Worm (Caenorhabditis elegans): ENCODE data around the gene wago-5.

wago-5 gene

DNA sequence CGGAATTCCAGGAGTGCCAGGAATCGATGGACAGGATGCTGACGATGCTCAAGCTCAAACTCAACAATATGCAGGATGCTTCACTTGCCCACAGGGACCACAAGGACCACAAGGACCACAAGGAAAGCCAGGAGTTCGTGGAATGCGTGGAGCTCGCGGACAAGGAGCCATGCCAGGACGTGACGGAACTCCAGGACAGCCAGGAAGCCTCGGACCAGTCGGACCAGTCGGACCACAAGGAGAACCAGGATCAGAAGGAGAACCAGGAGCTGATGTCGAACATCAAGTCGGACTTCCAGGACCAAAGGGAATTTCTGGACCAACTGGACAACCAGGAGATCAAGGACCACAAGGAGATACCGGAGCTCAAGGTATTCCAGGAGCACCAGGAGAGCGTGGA, 16.1 kb upstream of the wago-5 start:
- TF ChIP-seq ctbp-1 (GFP tag; IDR thresholded peaks at IDR 0.05): no peak
- no peak for TF ChIP-seq ceh-32 (tag; optimal IDR thresholded peaks at IDR 0.05; ENCODE audit: poor library complexity)
- TF ChIP-seq set-16 (GFP tag; IDR thresholded peaks at IDR 0.05): peak; percentile 79

DNA sequence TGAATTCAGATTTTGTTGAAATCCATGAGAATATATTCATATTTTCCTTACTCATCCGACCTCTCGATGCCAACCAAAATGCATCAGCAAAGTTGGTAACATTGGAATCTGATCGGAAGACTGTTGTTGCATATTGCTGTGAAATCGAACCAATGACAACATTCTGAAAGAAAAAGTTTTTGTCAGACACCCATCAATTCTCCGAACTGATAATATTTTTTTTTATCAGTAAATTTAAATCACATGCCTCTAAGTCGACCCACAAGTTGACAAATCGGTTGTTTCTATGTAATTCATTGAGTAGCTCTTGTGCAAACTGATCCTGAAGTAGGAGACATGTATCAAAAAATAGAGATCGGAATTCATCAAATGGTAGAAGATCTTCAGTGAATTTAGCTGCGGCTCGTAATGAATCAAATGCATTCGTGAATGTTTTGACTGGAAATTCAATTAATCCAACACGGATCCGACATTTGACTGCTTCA, 14.7 kb upstream of the wago-5 start, which contains the start of gene col-74:
Gene col-74, plus strand, starts transcription at position 435 of the 485 bp plus-strand sequence.
- no peak for TF ChIP-seq lin-13 (GFP tag; optimal IDR thresholded peaks at IDR 0.05)
- no peak for TF ChIP-seq hlh-30 (tag; optimal IDR thresholded peaks at IDR 0.05; ENCODE audit: insufficient read depth)
- peak in 1 of 2 experiments; percentile 2 for TF ChIP-seq unc-62 (GFP tag; optimal IDR thresholded peaks at IDR 0.05 in 1 of 2)
- TF ChIP-seq unc-62 (tag; optimal IDR thresholded peaks at IDR 0.05): no peak
- peak; percentile 42 for TF ChIP-seq hlh-11 (tag; optimal IDR thresholded peaks at IDR 0.05)
- TF ChIP-seq ces-1 (GFP tag; optimal IDR thresholded peaks at IDR 0.05): no peak
- TF ChIP-seq dve-1 (tag; optimal IDR thresholded peaks at IDR 0.05; ENCODE audit: insufficient read depth): peak; percentile 56
- no peak for TF ChIP-seq daf-19 (GFP tag; conservative IDR thresholded peaks at IDR 0.05)
- TF ChIP-seq madf-9 (GFP tag; conservative IDR thresholded peaks at IDR 0.05): no peak
- TF ChIP-seq nhr-77 (tag; optimal IDR thresholded peaks at IDR 0.05): no peak
- TF ChIP-seq daf-16 (GFP tag; optimal IDR thresholded peaks at IDR 0.05): no peak
- peak; percentile 60 for TF ChIP-seq daf-16 (tag; optimal IDR thresholded peaks at IDR 0.05)
- peak; percentile 75 for TF ChIP-seq dmd-6 (GFP tag; IDR thresholded peaks at IDR 0.05)
- TF ChIP-seq T20F7.1 (GFP tag; optimal IDR thresholded peaks at IDR 0.05): no peak
- no peak for TF ChIP-seq ama-1 (optimal IDR thresholded peaks at IDR 0.05)
- TF ChIP-seq attf-4 (tag; optimal IDR thresholded peaks at IDR 0.05): no peak

DNA sequence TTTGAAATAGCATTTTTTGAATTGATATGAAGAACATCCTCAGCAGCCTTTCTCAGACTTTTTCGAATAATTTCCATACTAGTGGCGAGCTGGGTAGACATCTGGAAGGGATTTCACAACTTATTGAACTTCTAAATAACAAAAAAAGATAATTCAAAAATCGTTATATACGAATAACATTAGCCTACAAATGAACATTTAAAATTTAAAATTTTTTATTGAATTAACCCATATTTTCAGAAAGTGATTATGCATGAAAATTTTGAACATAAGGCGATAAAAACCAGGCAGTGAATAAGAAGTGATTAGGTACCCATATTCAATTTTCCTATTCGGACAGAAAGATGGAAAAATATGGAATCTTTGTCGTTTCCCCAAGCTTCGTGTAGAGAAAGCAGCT, 13.2 kb upstream of the wago-5 start, which contains the start of gene ZK1248.11:
Gene ZK1248.11, minus strand, starts transcription at position 101 of the 400 bp plus-strand sequence.
- TF ChIP-seq Y48G9A.11 (GFP tag; IDR thresholded peaks at IDR 0.05): no peak
- TF ChIP-seq gei-8 (GFP tag; optimal IDR thresholded peaks at IDR 0.05): no peak
- no peak for TF ChIP-seq madf-5 (GFP tag; IDR thresholded peaks at IDR 0.05)
- TF ChIP-seq F44E2.7 (GFP tag; IDR thresholded peaks at IDR 0.05): no peak
- TF ChIP-seq ceh-82 (tag; optimal IDR thresholded peaks at IDR 0.05): no peak
- no peak for TF ChIP-seq unc-62 (GFP tag; optimal IDR thresholded peaks at IDR 0.05 in 1 of 2)
- TF ChIP-seq unc-62 (tag; optimal IDR thresholded peaks at IDR 0.05): no peak

DNA sequence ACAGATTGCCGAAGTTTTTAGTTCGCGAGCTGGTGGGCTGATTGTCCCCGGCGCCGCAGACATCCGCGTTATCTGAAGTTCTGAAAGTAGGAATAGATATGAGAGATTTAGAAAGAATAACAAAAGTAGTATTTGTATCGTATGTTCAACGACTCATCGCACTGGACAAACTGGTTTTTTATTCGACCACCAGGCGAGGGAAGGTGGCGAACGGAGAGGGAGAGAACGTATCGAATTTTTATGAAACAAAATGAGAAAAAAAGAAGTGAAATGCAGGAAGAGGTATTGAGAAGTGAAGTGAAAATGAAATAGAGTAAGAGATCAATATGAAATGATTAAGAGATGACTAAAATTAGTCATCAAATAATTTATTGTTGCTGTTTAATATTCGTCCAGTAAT, 12.1 kb upstream of the wago-5 start, which contains the start of gene tbc-2:
Gene tbc-2, minus strand, starts transcription at position 80 of the 400 bp plus-strand sequence.
- no peak for TF ChIP-seq nhr-25 (tag; optimal IDR thresholded peaks at IDR 0.05; ENCODE audit: borderline replicate concordance, insufficient read depth)
- TF ChIP-seq F26F4.8 (GFP tag; conservative IDR thresholded peaks at IDR 0.05): no peak
- TF ChIP-seq D1046.2 (GFP tag; IDR thresholded peaks at IDR 0.05): no peak
- peak in 1 of 2 experiments; percentile 51 for TF ChIP-seq unc-62 (GFP tag; optimal IDR thresholded peaks at IDR 0.05 in 1 of 2)
- no peak for TF ChIP-seq unc-62 (tag; optimal IDR thresholded peaks at IDR 0.05)
- TF ChIP-seq nhr-28 (tag; optimal IDR thresholded peaks at IDR 0.05): peak; percentile 36
- TF ChIP-seq Y75B8A.6 (GFP tag; IDR thresholded peaks at IDR 0.05): no peak
- no peak for TF ChIP-seq Y105C5A.15 (GFP tag; IDR thresholded peaks at IDR 0.05)

DNA sequence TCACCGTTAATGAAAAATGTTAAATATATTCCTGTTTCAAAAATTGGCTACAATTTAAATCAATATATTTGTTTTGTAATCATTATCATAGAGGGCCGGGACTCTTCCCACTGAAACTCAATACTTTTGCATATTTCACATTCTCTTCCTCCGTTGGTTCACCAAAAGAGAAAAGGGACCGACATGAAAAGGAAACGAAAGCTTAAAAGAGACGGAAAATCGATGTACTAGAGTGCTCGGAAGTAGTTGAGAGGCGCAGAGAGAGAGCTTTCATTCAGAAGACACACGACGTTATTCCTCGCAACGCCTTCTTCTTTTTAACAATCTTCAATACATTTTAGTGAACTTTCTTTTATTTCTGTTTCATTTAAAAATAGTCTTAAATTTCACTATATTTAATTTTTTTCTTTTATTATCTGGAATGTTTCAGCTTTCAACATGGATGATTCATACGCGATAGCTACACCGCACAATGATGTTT, 5.0 kb upstream of the wago-5 start, which contains the start of gene ehs-1:
Gene ehs-1, plus strand, starts transcription at position 431 of the 481 bp plus-strand sequence.
- TF ChIP-seq ceh-20 (GFP tag; IDR thresholded peaks at IDR 0.05) (no peak), lsy-2 (tag; optimal IDR thresholded peaks at IDR 0.05) (peak in 1 of 2 experiments; percentile 19), unc-39 (tag; optimal IDR thresholded peaks at IDR 0.05) (no peak), ceh-44 (GFP tag; IDR thresholded peaks at IDR 0.05) (no peak), arid-1 (GFP tag; conservative IDR thresholded peaks at IDR 0.05) (no peak), ctbp-1 (GFP tag; IDR thresholded peaks at IDR 0.05) (0 out of 2 replicates have a peak, but pooled peaks have one; percentile 10), rbr-2 (tag; optimal IDR thresholded peaks at IDR 0.05) (no peak), lir-3 (tag; optimal IDR thresholded peaks at IDR 0.05) (no peak), hmg-1.1 (GFP tag; IDR thresholded peaks at IDR 0.05) (no peak), nhr-10 (tag; optimal IDR thresholded peaks at IDR 0.05) (no peak), F37D6.2 (tag; optimal IDR thresholded peaks at IDR 0.05) (no peak), ama-1 (optimal IDR thresholded peaks at IDR 0.05) (no peak), zfp-2 (tag; optimal IDR thresholded peaks at IDR 0.05) (no peak), hlh-30 (tag; optimal IDR thresholded peaks at IDR 0.05; ENCODE audit: insufficient read depth) (no peak), hlh-11 (tag; optimal IDR thresholded peaks at IDR 0.05) (no peak), hif-1 (tag; optimal IDR thresholded peaks at IDR 0.05) (no peak), sdz-12 (GFP tag; optimal IDR thresholded peaks at IDR 0.05) (no peak), lim-7 (GFP tag; IDR thresholded peaks at IDR 0.05) (no peak)

Measured in whole organism, L4 larva.